Fruit fly (Drosophila melanogaster) whole organism, wandering third instar larva: ENCODE measurements around the gene Oseg5.
A peak's percentile ranks its signal among the peaks of the same experiment; 100 is the strongest.

Experiments
- Abd-B ChIP-seq: fragments of >200 bp; optimal IDR thresholded peaks from 2 replicates; lab custom pipeline; 2017; ENCODE audit warnings: missing biosample characterization, missing genetic modification characterization
- CG32264 ChIP-seq: fragments of 200-800 bp; sonication (Bioruptor generic); optimal IDR thresholded peaks from 2 replicates; lab custom pipeline; 2016; ENCODE audit warnings: missing biosample characterization, missing genetic modification characterization
- CG9705 ChIP-seq: fragments of 200-800 bp; sonication (Bioruptor generic); optimal IDR thresholded peaks from 2 replicates; lab custom pipeline; 2018; ENCODE audit warnings: missing biosample characterization, mild to moderate bottlenecking, missing genetic modification characterization
- Dfd ChIP-seq: fragments of >200 bp; optimal IDR thresholded peaks from 2 replicates; lab custom pipeline; 2017; ENCODE audit warnings: missing biosample characterization, missing genetic modification characterization
- Dif ChIP-seq: fragments of 200-275, 200-300 bp; sonication (Bioruptor generic); optimal IDR thresholded peaks from 2 replicates; lab custom pipeline; 2018; ENCODE audit warnings: missing biosample characterization, missing genetic modification characterization; ENCODE audit not compliant: partially characterized antibody
- GATAd ChIP-seq: sonication (Bioruptor generic); optimal IDR thresholded peaks from 2 replicates; lab custom pipeline; 2016; ENCODE audit warnings: missing biosample characterization, missing genetic modification characterization
- HLH106 ChIP-seq: fragments of 200-800 bp; optimal IDR thresholded peaks from 3 replicates; lab custom pipeline; 2019; ENCODE audit warnings: missing biosample characterization, mild to moderate bottlenecking, missing genetic modification characterization, moderate library complexity
- Hnf4 ChIP-seq: fragments of 200-800 bp; sonication (Bioruptor generic); optimal IDR thresholded peaks from 2 replicates; lab custom pipeline; 2016; ENCODE audit warnings: missing biosample characterization, mild to moderate bottlenecking, missing genetic modification characterization
- Hr78 ChIP-seq: fragments of >200 bp; optimal IDR thresholded peaks from 2 replicates; lab custom pipeline; 2017; ENCODE audit warnings: missing biosample characterization, missing genetic modification characterization
- Hr83 ChIP-seq: fragments of 200-300 bp; sonication (Bioruptor generic); optimal IDR thresholded peaks from 2 replicates; lab custom pipeline; 2016; ENCODE audit warnings: missing biosample characterization, mild to moderate bottlenecking, missing genetic modification characterization, moderate library complexity; ENCODE audit not compliant: poor library complexity, severe bottlenecking
- Mio ChIP-seq: sonication (Bioruptor generic); optimal IDR thresholded peaks from 2 replicates; lab custom pipeline; 2016; ENCODE audit warnings: missing biosample characterization, missing genetic modification characterization
- Myc ChIP-seq: fragments of >200 bp; optimal IDR thresholded peaks from 2 replicates; lab custom pipeline; 2017
- OdsH ChIP-seq: fragments of 200-800 bp; sonication (Bioruptor generic); optimal IDR thresholded peaks from 2 replicates; lab custom pipeline; 2016; ENCODE audit warnings: missing biosample characterization, mild to moderate bottlenecking, missing genetic modification characterization
- Rel ChIP-seq, 2 experiments: fragments of 200-800 bp; sonication (Bioruptor generic) in 1 of 2; optimal IDR thresholded peaks; 2 replicates in 1 of 2; 3 replicates in 1 of 2; lab custom pipeline; 2016 to 2019; ENCODE audit warnings: mild to moderate bottlenecking in 2 of 2, missing biosample characterization in 2 of 2, missing genetic modification characterization in 2 of 2, moderate library complexity in 1 of 2
- Sp1 ChIP-seq: fragments of 200-800 bp; sonication (Bioruptor generic); optimal IDR thresholded peaks from 3 replicates; lab custom pipeline; 2019; ENCODE audit warnings: missing biosample characterization, mild to moderate bottlenecking, missing genetic modification characterization, moderate library complexity
- br ChIP-seq: fragments of 200-800 bp; sonication (Bioruptor generic); optimal IDR thresholded peaks from 2 replicates; lab custom pipeline; 2016; ENCODE audit warnings: missing biosample characterization, missing genetic modification characterization
- brk ChIP-seq: fragments of 200-800 bp; sonication (Bioruptor generic); optimal IDR thresholded peaks from 2 replicates; lab custom pipeline; 2016; ENCODE audit warnings: missing biosample characterization, mild to moderate bottlenecking, missing genetic modification characterization
- dmrt93B ChIP-seq: fragments of 200-800 bp; sonication (Bioruptor generic); optimal IDR thresholded peaks from 2 replicates; lab custom pipeline; 2018; ENCODE audit warnings: missing biosample characterization, mild to moderate bottlenecking, missing genetic modification characterization
- dsf ChIP-seq: sonication (Bioruptor generic); optimal IDR thresholded peaks from 2 replicates; lab custom pipeline; 2016; ENCODE audit warnings: missing biosample characterization, missing genetic modification characterization, borderline replicate concordance
- ey ChIP-seq: fragments of 200-800 bp; sonication (Bioruptor generic); optimal IDR thresholded peaks from 2 replicates; lab custom pipeline; 2016; ENCODE audit warnings: missing biosample characterization, missing genetic modification characterization
- foxo ChIP-seq, 2 experiments: fragments of 200-800 bp; sonication (Bioruptor generic); optimal IDR thresholded peaks; 2 replicates in 1 of 2; 3 replicates in 1 of 2; lab custom pipeline; 2016 to 2017; ENCODE audit warnings: missing biosample characterization in 2 of 2, missing genetic modification characterization in 2 of 2
- fru ChIP-seq: fragments of 200-800 bp; sonication (Bioruptor generic); optimal IDR thresholded peaks from 3 replicates; lab custom pipeline; 2016; ENCODE audit warnings: missing biosample characterization, mild to moderate bottlenecking, missing genetic modification characterization
- h ChIP-seq: fragments of 200-800 bp; sonication (Bioruptor generic); optimal IDR thresholded peaks from 3 replicates; lab custom pipeline; 2016; ENCODE audit warnings: missing biosample characterization, mild to moderate bottlenecking, missing genetic modification characterization
- jim ChIP-seq: fragments of 175-275, 200-325 bp; sonication (Bioruptor generic); optimal IDR thresholded peaks from 2 replicates; lab custom pipeline; 2016; ENCODE audit warnings: missing biosample characterization, mild to moderate bottlenecking, missing genetic modification characterization
- lola ChIP-seq: fragments of >200 bp; optimal IDR thresholded peaks from 2 replicates; lab custom pipeline; 2017; ENCODE audit warnings: missing biosample characterization, missing genetic modification characterization
- psq ChIP-seq: fragments of 200-800 bp; sonication (Bioruptor generic); optimal IDR thresholded peaks from 3 replicates; lab custom pipeline; 2017; ENCODE audit warnings: missing biosample characterization, mild to moderate bottlenecking, missing genetic modification characterization, moderate library complexity
- rgr ChIP-seq: fragments of 200-800 bp; sonication (Bioruptor generic); optimal IDR thresholded peaks from 3 replicates; lab custom pipeline; 2016; ENCODE audit warnings: missing biosample characterization, mild to moderate bottlenecking, missing genetic modification characterization
- sage ChIP-seq: fragments of 200-800 bp; sonication (Bioruptor generic); optimal IDR thresholded peaks from 2 replicates; lab custom pipeline; 2016; ENCODE audit warnings: missing biosample characterization, mild to moderate bottlenecking, missing genetic modification characterization
- tai ChIP-seq: sonication (Bioruptor generic); optimal IDR thresholded peaks from 2 replicates; lab custom pipeline; 2016; ENCODE audit warnings: missing biosample characterization, missing genetic modification characterization
- usp ChIP-seq: fragments of >200 bp; optimal IDR thresholded peaks from 2 replicates; lab custom pipeline; 2017; ENCODE audit warnings: missing biosample characterization, missing genetic modification characterization
- woc ChIP-seq: sonication (Bioruptor generic); optimal IDR thresholded peaks from 2 replicates; lab custom pipeline; 2016; ENCODE audit warnings: missing biosample characterization, mild to moderate bottlenecking, missing genetic modification characterization

The Oseg5 gene

dm6 chr2L:20881353-20882079 is 45.9 kb upstream of the Oseg5 start (continued):
- TF ChIP-seq Hr83 (peak; percentile 91), foxo (GFP tag; optimal IDR thresholded peaks at IDR 0.05; lab: Kevin White, UChicago) (peak in 1 of 2 experiments; percentile 13), woc (GFP tag; lab: Kevin White, UChicago) (no peak), rgr (GFP tag; lab: Kevin White, UChicago) (peak; percentile 39), dsf (GFP tag; lab: Kevin White, UChicago) (no peak), jim (GFP tag; lab: Kevin White, UChicago) (no peak)

dm6 chr2L:20880476-20880875 is 44.8 kb upstream of the Oseg5 start:
- TF ChIP-seq foxo (GFP tag; optimal IDR thresholded peaks at IDR 0.05; lab: Kevin White, UChicago) (peak in 1 of 2 experiments; percentile 57), br (GFP tag; lab: Kevin White, UChicago) (peak; percentile 53), psq (GFP tag; lab: Kevin White, UChicago) (peak; percentile 35), lola (GFP tag; lab: Kevin White, UChicago) (no peak), rgr (GFP tag; lab: Kevin White, UChicago) (peak; percentile 27), ey (GFP tag; lab: Kevin White, UChicago) (peak; percentile 26), HLH106 (tag; lab: Kevin White, UChicago) (peak; percentile 15), Hr83 (no peak), fru (GFP tag; lab: Kevin White, UChicago) (peak; percentile 42), OdsH (GFP tag; lab: Kevin White, UChicago) (peak; percentile 41)

- TF ChIP-seq sage (no peak), h (no peak), Hr78 (no peak), ey (GFP tag; lab: Kevin White, UChicago) (no peak), Hnf4 (GFP tag; lab: Kevin White, UChicago) (no peak), Hr83 (no peak), woc (GFP tag; lab: Kevin White, UChicago) (no peak), lola (GFP tag; lab: Kevin White, UChicago) (no peak), usp (GFP tag; lab: Kevin White, UChicago) (no peak), GATAd (no peak), Dif (GFP tag; lab: Kevin White, UChicago) (no peak), Abd-B (GFP tag; lab: Kevin White, UChicago) (no peak), Rel (GFP tag; optimal IDR thresholded peaks at IDR 0.05; lab: Kevin White, UChicago) (no peak), Rel (tag; optimal IDR thresholded peaks at IDR 0.05; lab: Kevin White, UChicago) (no peak), CG9705 (GFP tag; lab: Kevin White, UChicago) (no peak), brk (no peak)
These were observed 44.0 kb upstream of the Oseg5 start for dm6 chr2L:20879567-20880141.

- TF ChIP-seq foxo (GFP tag; optimal IDR thresholded peaks at IDR 0.05; lab: Kevin White, UChicago): no peak
- TF ChIP-seq GATAd: no peak
- no peak for TF ChIP-seq jim (GFP tag; lab: Kevin White, UChicago)
- TF ChIP-seq Sp1 (GFP tag; lab: Kevin White, UChicago): no peak
- no peak for TF ChIP-seq usp (GFP tag; lab: Kevin White, UChicago)
- no peak for TF ChIP-seq psq (GFP tag; lab: Kevin White, UChicago)
- no peak for TF ChIP-seq rgr (GFP tag; lab: Kevin White, UChicago)
- TF ChIP-seq Dif (GFP tag; lab: Kevin White, UChicago): no peak
- TF ChIP-seq sage: no peak
- no peak for TF ChIP-seq ey (GFP tag; lab: Kevin White, UChicago)
- no peak for TF ChIP-seq HLH106 (tag; lab: Kevin White, UChicago)
- no peak for TF ChIP-seq tai (GFP tag; lab: Kevin White, UChicago)
- TF ChIP-seq CG32264 (GFP tag; lab: Kevin White, UChicago): no peak
- TF ChIP-seq Mio (GFP tag; lab: Kevin White, UChicago): no peak
- no peak for TF ChIP-seq woc (GFP tag; lab: Kevin White, UChicago)
These were observed 42.8 kb upstream of the Oseg5 start for dm6 chr2L:20878463-20878862.

dm6 chr2L:20878052-20878451 is 42.4 kb upstream of the Oseg5 start:
- TF ChIP-seq Myc (lab: Kevin White, UChicago): no peak
- no peak for TF ChIP-seq Dfd (GFP tag; lab: Kevin White, UChicago)
- no peak for TF ChIP-seq Sp1 (GFP tag; lab: Kevin White, UChicago)
- no peak for TF ChIP-seq Dif (GFP tag; lab: Kevin White, UChicago)
- no peak for TF ChIP-seq Hnf4 (GFP tag; lab: Kevin White, UChicago)
- no peak for TF ChIP-seq OdsH (GFP tag; lab: Kevin White, UChicago)
- TF ChIP-seq br (GFP tag; lab: Kevin White, UChicago): no peak
- TF ChIP-seq h: no peak
- no peak for TF ChIP-seq Rel (GFP tag; optimal IDR thresholded peaks at IDR 0.05; lab: Kevin White, UChicago)
- TF ChIP-seq Rel (tag; optimal IDR thresholded peaks at IDR 0.05; lab: Kevin White, UChicago): no peak
- no peak for TF ChIP-seq dmrt93B (GFP tag; lab: Kevin White, UChicago)
- TF ChIP-seq CG9705 (GFP tag; lab: Kevin White, UChicago): no peak
- TF ChIP-seq fru (GFP tag; lab: Kevin White, UChicago): no peak
- no peak for TF ChIP-seq Hr78
- TF ChIP-seq, all 38 proteins: peak for 0
